Worm (Caenorhabditis elegans) whole organism, L1 larva: ENCODE results near the gene W03G11.2.

Experiments
- F16B12.6 ChIP-seq: fragments of 150-350 bp; optimal IDR thresholded peaks from 2 replicates; lab custom pipeline; 2014; ENCODE audit warnings: missing biosample characterization, missing genetic modification characterization
- ama-1 ChIP-seq: fragments of 150-350 bp; optimal IDR thresholded peaks from 2 replicates; lab custom pipeline; 2014
- blmp-1 ChIP-seq: fragments of 150-350 bp; optimal IDR thresholded peaks from 2 replicates; lab custom pipeline; 2014; ENCODE audit warnings: missing biosample characterization, missing genetic modification characterization
- ceh-63 ChIP-seq: fragments of 200-800 bp; sonication (Bioruptor generic); optimal IDR thresholded peaks from 2 replicates; lab custom pipeline; 2018; ENCODE audit warnings: mild to moderate bottlenecking, missing genetic modification characterization, missing compliant biosample characterization
- ceh-8 ChIP-seq: fragments of 200-800 bp; sonication (Bioruptor generic); optimal IDR thresholded peaks from 2 replicates; lab custom pipeline; 2018; ENCODE audit warnings: mild to moderate bottlenecking, missing genetic modification characterization, moderate library complexity, missing compliant biosample characterization
- ceh-82 ChIP-seq, 3 experiments: fragments of 150-350 bp in 1 of 3; sonication (generic microtip) in 2 of 3; optimal IDR thresholded peaks; 2 replicates each; lab custom pipeline; 2014 to 2017; ENCODE audit warnings: missing biosample characterization in 3 of 3, missing genetic modification characterization in 3 of 3
- ceh-88 ChIP-seq: fragments of 200-800 bp; sonication (Bioruptor generic); IDR thresholded peaks from 2 replicates; pipeline ENCODE4 v1.3.6; 2022; ENCODE audit warnings: missing genetic modification characterization, missing compliant biosample characterization
- dpl-1 ChIP-seq, 3 experiments: fragments of 150-350 bp in 2 of 3; sonication (generic microtip) in 1 of 3; optimal IDR thresholded peaks; 2 replicates each; lab custom pipeline; 2014 to 2017; ENCODE audit warnings: missing biosample characterization in 3 of 3, missing genetic modification characterization in 3 of 3, missing genetic modification reagents in 3 of 3
- dsc-1 ChIP-seq: sonication (generic microtip); optimal IDR thresholded peaks from 2 replicates; lab custom pipeline; 2016; ENCODE audit warnings: mild to moderate bottlenecking, missing genetic modification characterization, missing compliant biosample characterization
- efl-1 ChIP-seq, 4 experiments: fragments of 150-350 bp; optimal IDR thresholded peaks in 3 of 4; peaks in 1 of 4; 1 replicate in 1 of 4; 2 replicates in 3 of 4; lab custom pipeline; 2014; ENCODE audit warnings: missing biosample characterization in 2 of 4, missing genetic modification characterization in 2 of 4, missing genetic modification reagents in 2 of 4
- efl-3 ChIP-seq: fragments of 200-800 bp; sonication (Bioruptor generic); optimal IDR thresholded peaks from 2 replicates; lab custom pipeline; 2018; ENCODE audit warnings: mild to moderate bottlenecking, missing genetic modification characterization, missing compliant biosample characterization
- egl-13 ChIP-seq: sonication (generic microtip); optimal IDR thresholded peaks from 2 replicates; lab custom pipeline; 2016; ENCODE audit warnings: missing genotype, missing genetic modification reagents, missing genetic modification characterization, missing compliant biosample characterization
- egl-27 ChIP-seq, 2 experiments: fragments of 150-350 bp in 1 of 2; sonication (generic microtip); optimal IDR thresholded peaks; 3 replicates each; lab custom pipeline; 2017 to 2018; ENCODE audit warnings: missing biosample characterization in 2 of 2, missing genetic modification characterization in 2 of 2, missing genetic modification reagents in 2 of 2
- elt-2 ChIP-seq: sonication (generic microtip); optimal IDR thresholded peaks from 2 replicates; lab custom pipeline; 2016; ENCODE audit warnings: missing genetic modification characterization, mild to moderate bottlenecking, inconsistent platforms, missing compliant biosample characterization, missing genetic modification reagents
- elt-3 ChIP-seq, 6 experiments: fragments of 150-350 bp in 1 of 6; sonication (generic microtip); optimal IDR thresholded peaks; 2 replicates each; lab custom pipeline; 2017 to 2018; ENCODE audit warnings: missing biosample characterization in 6 of 6, missing genetic modification characterization in 6 of 6, inconsistent platforms in 1 of 6
- fkh-10 ChIP-seq: sonication (generic microtip); optimal IDR thresholded peaks from 2 replicates; lab custom pipeline; 2017; ENCODE audit warnings: missing biosample characterization, missing genetic modification reagents, missing genetic modification characterization
- fkh-4 ChIP-seq: sonication (generic microtip); optimal IDR thresholded peaks from 2 replicates; lab custom pipeline; 2016; ENCODE audit warnings: missing compliant biosample characterization, missing genetic modification characterization, borderline replicate concordance
- fos-1 ChIP-seq: fragments of 150-350 bp; optimal IDR thresholded peaks from 2 replicates; lab custom pipeline; 2014; ENCODE audit warnings: missing biosample characterization, missing genetic modification characterization
- hpl-2 ChIP-seq: fragments of 150-350 bp; optimal IDR thresholded peaks from 2 replicates; lab custom pipeline; 2014; ENCODE audit warnings: missing biosample characterization, missing genetic modification reagents, missing genetic modification characterization
- isw-1 ChIP-seq: fragments of 200-800 bp; sonication (Bioruptor generic); IDR thresholded peaks from 2 replicates; pipeline ENCODE4 v1.3.6; 2022; ENCODE audit warnings: missing genetic modification characterization, missing compliant biosample characterization
- jun-1 ChIP-seq: fragments of 150-350 bp; optimal IDR thresholded peaks from 2 replicates; lab custom pipeline; 2014; ENCODE audit warnings: missing biosample characterization, missing genetic modification reagents, missing genetic modification characterization
- lin-13 ChIP-seq: fragments of 150-350 bp; optimal IDR thresholded peaks from 2 replicates; lab custom pipeline; 2014; ENCODE audit warnings: missing biosample characterization, missing genetic modification reagents, missing genetic modification characterization
- lin-14 ChIP-seq: fragments of 200-800 bp; sonication (Bioruptor generic); optimal IDR thresholded peaks from 2 replicates; lab custom pipeline; 2018; ENCODE audit warnings: mild to moderate bottlenecking, missing genetic modification characterization, moderate library complexity, missing compliant biosample characterization
- lin-39 ChIP-seq: fragments of 150-350 bp; optimal IDR thresholded peaks from 2 replicates; lab custom pipeline; 2014; ENCODE audit warnings: missing biosample characterization, missing genetic modification reagents, missing genetic modification characterization
- lsy-2 ChIP-seq, 2 experiments: fragments of 150-350 bp; optimal IDR thresholded peaks; 2 replicates each; lab custom pipeline; 2014; ENCODE audit warnings: missing biosample characterization in 2 of 2, missing genetic modification characterization in 2 of 2
- mab-9 ChIP-seq: fragments of 200-800 bp; sonication (Bioruptor generic); IDR thresholded peaks from 2 replicates; pipeline ENCODE4 v1.3.6; 2022; ENCODE audit warnings: missing genetic modification reagents, missing genetic modification characterization, missing compliant biosample characterization
- mdl-1 ChIP-seq, 2 experiments: fragments of 150-350 bp; optimal IDR thresholded peaks; 2 replicates each; lab custom pipeline; 2014 to 2017; ENCODE audit warnings: missing biosample characterization in 2 of 2, missing genetic modification characterization in 2 of 2, inconsistent platforms in 1 of 2
- mef-2 ChIP-seq: fragments of 150-350 bp; optimal IDR thresholded peaks from 2 replicates; lab custom pipeline; 2014; ENCODE audit warnings: missing biosample characterization, missing genetic modification characterization
- mep-1 ChIP-seq: fragments of 150-350 bp; optimal IDR thresholded peaks from 2 replicates; lab custom pipeline; 2014; ENCODE audit warnings: missing biosample characterization, missing genetic modification characterization
- nhr-19 ChIP-seq: fragments of 200-800 bp; sonication (Bioruptor generic); conservative IDR thresholded peaks from 2 replicates; pipeline ENCODE4 v1.3.6; 2022; ENCODE audit warnings: missing genetic modification characterization, missing compliant biosample characterization
- nhr-28 ChIP-seq: fragments of 150-350 bp; optimal IDR thresholded peaks from 2 replicates; lab custom pipeline; 2014; ENCODE audit warnings: missing biosample characterization, missing genetic modification characterization
- nhr-47 ChIP-seq: sonication (generic microtip); optimal IDR thresholded peaks from 2 replicates; lab custom pipeline; 2016; ENCODE audit warnings: mild to moderate bottlenecking, missing genetic modification characterization, moderate library complexity, missing compliant biosample characterization
- nhr-71 ChIP-seq: sonication (generic microtip); optimal IDR thresholded peaks from 2 replicates; lab custom pipeline; 2016; ENCODE audit warnings: mild to moderate bottlenecking, missing genetic modification characterization, moderate library complexity, missing compliant biosample characterization
- nhr-77 ChIP-seq: fragments of 150-350 bp; optimal IDR thresholded peaks from 2 replicates; lab custom pipeline; 2014; ENCODE audit warnings: missing biosample characterization, missing genetic modification characterization
- pag-3 ChIP-seq: sonication (generic microtip); optimal IDR thresholded peaks from 2 replicates; lab custom pipeline; 2017; ENCODE audit warnings: missing genetic modification characterization, mild to moderate bottlenecking, missing compliant biosample characterization, antibody characterized with exemption, borderline replicate concordance; ENCODE audit not compliant: insufficient read depth
- pax-3 ChIP-seq: fragments of 200-800 bp; sonication (Bioruptor generic); optimal IDR thresholded peaks from 2 replicates; lab custom pipeline; 2018; ENCODE audit warnings: mild to moderate bottlenecking, missing genetic modification characterization, moderate library complexity, missing compliant biosample characterization
- pqm-1 ChIP-seq: sonication (generic microtip); optimal IDR thresholded peaks from 3 replicates; lab custom pipeline; 2017; ENCODE audit warnings: missing biosample characterization, missing genetic modification characterization
- rnt-1 ChIP-seq: sonication (generic microtip); optimal IDR thresholded peaks from 2 replicates; lab custom pipeline; 2016; ENCODE audit warnings: mild to moderate bottlenecking, missing genetic modification characterization, moderate library complexity, missing compliant biosample characterization
- skn-1 ChIP-seq: fragments of 150-350 bp; optimal IDR thresholded peaks from 2 replicates; lab custom pipeline; 2014; ENCODE audit warnings: missing biosample characterization, missing genetic modification characterization
- snu-23 ChIP-seq: sonication (generic microtip); optimal IDR thresholded peaks from 2 replicates; lab custom pipeline; 2016; ENCODE audit warnings: missing genetic modification characterization, missing compliant biosample characterization
- sox-4 ChIP-seq: sonication (generic microtip); optimal IDR thresholded peaks from 2 replicates; lab custom pipeline; 2016; ENCODE audit warnings: missing genetic modification characterization, missing compliant biosample characterization
- sup-37 ChIP-seq: fragments of 200-800 bp; sonication (Bioruptor generic); optimal IDR thresholded peaks from 2 replicates; lab custom pipeline; 2018; ENCODE audit warnings: mild to moderate bottlenecking, missing genetic modification characterization, missing compliant biosample characterization
- ztf-11 ChIP-seq, 2 experiments: sonication (generic microtip); optimal IDR thresholded peaks; 2 replicates each; lab custom pipeline; 2016 to 2017; ENCODE audit warnings: missing genetic modification characterization in 2 of 2, missing biosample characterization in 1 of 2, missing compliant biosample characterization in 1 of 2

The W03G11.2 gene

ce11 chrX:12080581-12081162 is 27.7 kb downstream of the W03G11.2 start (continued):
- TF ChIP-seq elt-2 (tag; lab: Kevin White, UChicago) (no peak), ama-1 (no peak), F16B12.6 (tag; lab: Kevin White, UChicago) (no peak), isw-1 (GFP tag; lab: Robert Waterston, UW) (no peak), elt-3 (tag; optimal IDR thresholded peaks at IDR 0.05; lab: Kevin White, UChicago) (no peak), mab-9 (GFP tag; lab: Robert Waterston, UW) (no peak), lsy-2 (tag; optimal IDR thresholded peaks at IDR 0.05; lab: Kevin White, UChicago) (peak in 1 of 2 experiments; percentile 2), ceh-63 (GFP tag; lab: Kevin White, UChicago) (no peak), fkh-10 (GFP tag; lab: Kevin White, UChicago) (no peak), nhr-77 (tag; lab: Kevin White, UChicago) (no peak), nhr-71 (tag; lab: Kevin White, UChicago) (peak; percentile 37), nhr-28 (no peak), egl-13 (tag; lab: Kevin White, UChicago) (no peak), blmp-1 (tag; lab: Kevin White, UChicago) (peak; percentile 96), efl-3 (GFP tag; lab: Kevin White, UChicago) (no peak), ceh-8 (no peak), egl-27 (tag; optimal IDR thresholded peaks at IDR 0.05; lab: Kevin White, UChicago) (no peak), fos-1 (tag; lab: Kevin White, UChicago) (no peak), jun-1 (peak; percentile 19), lin-13 (GFP tag; lab: Kevin White, UChicago) (no peak), pag-3 (no peak), ceh-88 (no peak), pqm-1 (tag; lab: Kevin White, UChicago) (no peak), snu-23 (GFP tag; lab: Kevin White, UChicago) (peak; percentile 25), dpl-1 (GFP tag; optimal IDR thresholded peaks at IDR 0.05; lab: Kevin White, UChicago) (no peak), lin-39 (tag; lab: Kevin White, UChicago) (no peak), dsc-1 (tag; lab: Kevin White, UChicago) (peak; percentile 16), pax-3 (tag; lab: Kevin White, UChicago) (no peak), nhr-19 (GFP tag; lab: Robert Waterston, UW) (no peak), ceh-82 (tag; optimal IDR thresholded peaks at IDR 0.05; lab: Kevin White, UChicago) (peak in 2 of 3 experiments; percentile 15 to 21), mef-2 (tag; lab: Kevin White, UChicago) (no peak), lin-14 (GFP tag; lab: Kevin White, UChicago) (peak; percentile 70), rnt-1 (tag; lab: Kevin White, UChicago) (no peak), nhr-47 (tag; lab: Kevin White, UChicago) (peak; percentile 31)

ce11 chrX:12073764-12074163 is 34.7 kb downstream of the W03G11.2 start, which contains the start of gene tmem-145:
tmem-145 (minus strand) TSS chrX:12073864.
- no peak for TF ChIP-seq fkh-4
- TF ChIP-seq skn-1 (tag; lab: Kevin White, UChicago), result no peak
- TF ChIP-seq sup-37 (GFP tag; lab: Kevin White, UChicago), result no peak
- no peak for TF ChIP-seq hpl-2 (GFP tag; lab: Kevin White, UChicago)
- TF ChIP-seq mep-1 (tag; lab: Kevin White, UChicago), result no peak

- TF ChIP-seq efl-1 (optimal IDR thresholded peaks at IDR 0.05; lab: Kevin White, UChicago) (no peak), efl-1 (GFP tag; optimal IDR thresholded peaks at IDR 0.05 in 1 of 2; lab: Kevin White, UChicago) (no peak), jun-1 (no peak), skn-1 (tag; lab: Kevin White, UChicago) (no peak), fkh-4 (no peak), ceh-8 (no peak), sox-4 (tag; lab: Kevin White, UChicago) (no peak), mdl-1 (tag; optimal IDR thresholded peaks at IDR 0.05; lab: Kevin White, UChicago) (no peak), ztf-11 (tag; optimal IDR thresholded peaks at IDR 0.05; lab: Kevin White, UChicago) (no peak), elt-3 (tag; optimal IDR thresholded peaks at IDR 0.05; lab: Kevin White, UChicago) (no peak), mef-2 (tag; lab: Kevin White, UChicago) (no peak), ceh-63 (GFP tag; lab: Kevin White, UChicago) (no peak)
Measured at ce11 chrX:12068250-12068649, 40.2 kb downstream of the W03G11.2 start, which contains the start of gene lgc-24. lgc-24 (plus strand) TSS chrX:12068550.
